Fruit fly (Drosophila melanogaster) whole organism, pupa: ENCODE data around the gene eca.
"Not testable (repeated sequence)": the region's sequence is repeated elsewhere in the genome, so short reads cannot be mapped to it uniquely, and the experiment has no call there.

Experiments used
- CG10348 ChIP-seq: fragments of 200-800 bp; sonication (Bioruptor generic); IDR thresholded peaks from 2 replicates; pipeline ENCODE4 v1.3.6; 2022; ENCODE audit warnings: missing biosample characterization, missing genetic modification characterization
- CG12605 ChIP-seq: fragments of 200-800 bp; sonication (Bioruptor generic); IDR thresholded peaks from 2 replicates; pipeline ENCODE4 v1.3.6; 2022; ENCODE audit warnings: missing biosample characterization, missing genetic modification characterization
- CG13204 ChIP-seq: fragments of 200-800 bp; sonication (Bioruptor generic); optimal IDR thresholded peaks from 2 replicates; lab custom pipeline; 2018; ENCODE audit warnings: missing biosample characterization, mild to moderate bottlenecking, missing genetic modification characterization, moderate library complexity
- CG14655 ChIP-seq: fragments of 200-800 bp; sonication (Bioruptor generic); optimal IDR thresholded peaks from 3 replicates; lab custom pipeline; 2017; ENCODE audit warnings: mild to moderate bottlenecking, missing biosample characterization, missing genetic modification reagents, missing genetic modification characterization
- CG15710 ChIP-seq: fragments of 200-800 bp; sonication (Bioruptor generic); optimal IDR thresholded peaks from 2 replicates; lab custom pipeline; 2018; ENCODE audit warnings: missing biosample characterization, mild to moderate bottlenecking, missing genetic modification characterization, moderate library complexity
- CG17806 ChIP-seq: fragments of 200-800 bp; sonication (Bioruptor generic); optimal IDR thresholded peaks from 2 replicates; lab custom pipeline; 2018; ENCODE audit warnings: missing biosample characterization, mild to moderate bottlenecking, missing genetic modification characterization, moderate library complexity
- CG32121 ChIP-seq: fragments of 200-800 bp; sonication (Bioruptor generic); IDR thresholded peaks from 2 replicates; pipeline ENCODE4 v1.3.6; 2022; ENCODE audit warnings: missing biosample characterization, missing genetic modification characterization
- CG34367 ChIP-seq: fragments of 200-800 bp; sonication (Bioruptor generic); optimal IDR thresholded peaks from 2 replicates; lab custom pipeline; 2018; ENCODE audit warnings: missing biosample characterization, mild to moderate bottlenecking, missing genetic modification characterization
- CG4496 ChIP-seq: fragments of 200-800 bp; sonication (Bioruptor generic); IDR thresholded peaks from 3 replicates; pipeline ENCODE4 v1.3.6; 2022; ENCODE audit warnings: missing biosample characterization, missing genetic modification characterization
- CG8159 ChIP-seq: fragments of 200-800 bp; sonication (Bioruptor generic); optimal IDR thresholded peaks from 3 replicates; lab custom pipeline; 2018; ENCODE audit warnings: missing biosample characterization, mild to moderate bottlenecking, missing genetic modification characterization, moderate library complexity
- CG8301 ChIP-seq: fragments of 200-800 bp; sonication (Bioruptor generic); optimal IDR thresholded peaks from 2 replicates; lab custom pipeline; 2018; ENCODE audit warnings: missing biosample characterization, mild to moderate bottlenecking, missing genetic modification characterization
- CG9948 ChIP-seq: fragments of 200-800 bp; sonication (Bioruptor generic); optimal IDR thresholded peaks from 2 replicates; lab custom pipeline; 2018; ENCODE audit warnings: missing biosample characterization, mild to moderate bottlenecking, missing genetic modification characterization, moderate library complexity
- D1 ChIP-seq: fragments of 200-800 bp; sonication (Bioruptor generic); optimal IDR thresholded peaks from 2 replicates; lab custom pipeline; 2018; ENCODE audit warnings: missing biosample characterization, mild to moderate bottlenecking, missing genetic modification characterization, moderate library complexity
- EcR ChIP-seq: fragments of 200-800 bp; sonication (Bioruptor generic); optimal IDR thresholded peaks from 3 replicates; lab custom pipeline; 2019; ENCODE audit warnings: missing biosample characterization, missing genetic modification characterization, mild to moderate bottlenecking, moderate library complexity, missing genetic modification reagents
- Ets98B ChIP-seq: fragments of 200-800 bp; sonication (Bioruptor generic); IDR thresholded peaks from 2 replicates; pipeline ENCODE4 v1.3.6; 2022; ENCODE audit warnings: missing biosample characterization, missing genetic modification characterization
- Pif1A ChIP-seq: fragments of 200-800 bp; sonication (Bioruptor generic); optimal IDR thresholded peaks from 3 replicates; lab custom pipeline; 2016; ENCODE audit warnings: missing biosample characterization, missing genetic modification characterization
- Pif1B ChIP-seq: fragments of 200-800 bp; sonication (Bioruptor generic); optimal IDR thresholded peaks from 3 replicates; lab custom pipeline; 2016; ENCODE audit warnings: missing biosample characterization, missing genetic modification characterization
- Snoo ChIP-seq: fragments of 200-800 bp; sonication (Bioruptor generic); optimal IDR thresholded peaks from 3 replicates; lab custom pipeline; 2017; ENCODE audit warnings: missing biosample characterization, mild to moderate bottlenecking, missing genetic modification characterization, inconsistent platforms
- fd96Ca ChIP-seq: fragments of 200-800 bp; sonication (Bioruptor generic); IDR thresholded peaks from 3 replicates; pipeline ENCODE4 v1.3.6; 2022; ENCODE audit warnings: missing biosample characterization, missing genetic modification characterization
- gl ChIP-seq: fragments of 200-800 bp; sonication (Bioruptor generic); optimal IDR thresholded peaks from 2 replicates; lab custom pipeline; 2018; ENCODE audit warnings: missing biosample characterization, mild to moderate bottlenecking, missing genetic modification characterization
- rn ChIP-seq: fragments of 200-800 bp; sonication (Bioruptor generic); IDR thresholded peaks from 2 replicates; pipeline ENCODE4 v1.3.6; 2022; ENCODE audit warnings: missing biosample characterization, missing genetic modification characterization

The eca gene

DNA sequence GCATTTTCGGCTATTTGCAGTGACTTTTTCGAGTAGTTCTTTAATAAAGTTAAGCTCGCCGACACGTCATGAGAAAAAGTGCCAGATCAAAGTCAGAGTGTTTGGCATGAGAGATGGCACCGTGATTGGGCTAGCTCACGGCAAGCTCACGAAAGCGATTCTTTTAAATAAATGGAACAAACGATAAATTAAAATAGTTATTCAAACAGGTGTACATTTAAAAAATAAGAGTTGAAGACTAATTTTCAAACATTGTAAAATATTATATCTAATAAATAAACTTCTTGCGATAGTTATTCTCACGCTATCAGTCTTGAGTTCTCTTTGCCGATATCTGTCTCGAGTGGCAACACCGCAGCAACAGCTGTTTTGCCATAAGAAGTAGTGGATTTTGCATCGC is at the start of gene eca, which contains the start of gene CG18542:
Gene eca (minus strand): TSS at position 101 of the 400 bp plus-strand sequence.
Gene CG18542 (plus strand): TSS at position 385 of the 400 bp plus-strand sequence.
- not testable (repeated sequence) for TF ChIP-seq Pif1B (GFP tag; lab: Kevin White, UChicago); Pif1A (GFP tag; lab: Kevin White, UChicago); fd96Ca

DNA sequence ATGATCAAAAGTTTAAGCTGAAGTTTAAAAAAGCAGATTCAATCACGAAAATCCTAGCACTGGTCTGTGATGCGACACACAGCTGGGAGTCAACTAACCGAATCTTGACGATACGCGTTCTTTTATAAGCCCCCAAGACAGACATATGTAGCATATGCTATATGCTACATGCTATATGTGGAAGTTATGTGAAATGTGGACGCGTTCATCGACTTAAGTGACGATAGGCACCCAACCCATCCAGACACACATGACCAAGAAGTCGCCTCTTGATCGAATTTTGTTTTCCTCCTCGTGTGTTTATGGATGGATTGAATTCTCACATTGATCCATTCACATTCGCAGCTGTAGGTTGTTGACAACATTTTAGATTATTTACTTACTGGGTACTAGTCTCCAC is 47.9 kb upstream of the eca start, which contains the start of gene alphaTub85E:
Gene alphaTub85E (minus strand): TSS at position 101 of the 400 bp plus-strand sequence.
- TF ChIP-seq CG8301 (no peak), Ets98B (GFP tag; lab: Robert Waterston, UW) (no peak), CG34367 (no peak), CG10348 (GFP tag; lab: Robert Waterston, UW) (no peak), Pif1A (GFP tag; lab: Kevin White, UChicago) (no peak), CG15710 (tag; lab: Kevin White, UChicago) (no peak), D1 (tag; lab: Kevin White, UChicago) (no peak), Pif1B (GFP tag; lab: Kevin White, UChicago) (no peak), gl (no peak), CG32121 (GFP tag; lab: Robert Waterston, UW) (no peak), CG8159 (tag; lab: Kevin White, UChicago) (no peak), CG14655 (no peak), EcR (GFP tag; lab: Kevin White, UChicago) (no peak), CG13204 (no peak), CG4496 (GFP tag; lab: Robert Waterston, UW) (no peak), CG17806 (no peak), rn (no peak), CG9948 (tag; lab: Kevin White, UChicago) (no peak)

dm6 chr3R:9730784-9731183 is 45.5 kb upstream of the eca start, which contains the start of gene FoxP:
Gene FoxP, minus strand, starts transcription at chr3R:9730872.
- TF ChIP-seq Ets98B (GFP tag; lab: Robert Waterston, UW): no peak

DNA sequence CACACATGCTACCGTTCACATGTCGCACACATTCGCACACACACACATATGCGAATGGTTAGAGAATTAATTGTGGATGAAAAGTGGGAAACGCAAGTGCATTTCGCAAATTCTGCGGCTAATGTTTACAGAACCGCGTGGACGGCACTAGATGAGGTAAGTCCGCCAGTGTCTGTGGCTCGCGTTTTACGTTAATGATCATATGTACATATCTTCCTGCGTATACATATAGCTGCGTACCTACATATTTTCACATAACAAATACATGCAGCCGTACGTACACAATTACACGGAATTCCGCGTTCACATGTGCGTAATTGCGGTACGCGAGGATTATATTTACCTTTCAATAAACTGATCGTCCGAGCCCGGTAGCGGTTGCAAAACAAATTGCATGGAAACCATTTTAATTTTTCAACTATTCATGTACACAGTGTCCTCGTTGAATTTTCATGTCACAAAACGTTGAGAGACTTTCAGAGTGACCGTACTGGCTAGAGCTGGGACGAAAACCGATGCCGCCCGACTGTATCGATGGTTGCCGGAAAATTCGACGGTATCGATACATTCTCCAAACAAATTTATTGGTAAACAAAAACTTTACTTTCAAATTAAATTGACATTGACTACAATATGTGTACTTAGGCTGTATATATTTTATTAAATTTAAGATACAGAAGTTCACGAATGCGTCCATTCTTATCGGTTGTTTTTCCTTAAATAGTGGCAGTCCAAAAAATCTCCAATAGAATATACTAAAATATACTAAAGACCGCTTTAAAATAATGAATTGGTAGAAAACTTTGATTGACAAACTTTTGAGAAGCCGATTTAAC is 40.1 kb upstream of the eca start, which contains the start of gene hyd:
Gene hyd (minus strand): TSS at position 495 of the 836 bp plus-strand sequence.
- TF ChIP-seq Snoo (tag; lab: Kevin White, UChicago): no peak
- no peak for TF ChIP-seq CG13204
- TF ChIP-seq CG4496 (GFP tag; lab: Robert Waterston, UW): no peak
- TF ChIP-seq Pif1B (GFP tag; lab: Kevin White, UChicago): no peak
- no peak for TF ChIP-seq EcR (GFP tag; lab: Kevin White, UChicago)
- TF ChIP-seq CG32121 (GFP tag; lab: Robert Waterston, UW): no peak
- no peak for TF ChIP-seq CG15710 (tag; lab: Kevin White, UChicago)
- no peak for TF ChIP-seq Ets98B (GFP tag; lab: Robert Waterston, UW)
- TF ChIP-seq CG14655: no peak

DNA sequence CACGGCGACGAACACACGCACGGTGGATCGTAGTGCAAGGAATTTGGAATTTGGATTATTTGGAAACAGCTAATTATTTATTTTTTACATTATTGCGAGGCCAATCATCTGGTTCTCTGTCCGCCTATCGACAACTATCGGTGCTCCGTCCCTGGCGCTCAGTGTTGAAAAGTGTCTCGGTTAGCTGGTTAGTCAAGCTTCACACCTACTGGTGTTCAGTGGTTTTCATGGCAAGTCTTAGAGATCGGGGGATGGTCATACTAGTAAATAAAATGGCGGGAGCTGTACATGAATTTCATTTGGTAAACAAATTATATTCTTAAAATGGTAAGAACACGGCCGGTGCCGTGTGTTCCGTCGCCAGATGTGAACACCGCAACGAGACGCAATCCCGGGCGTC is 25.6 kb upstream of the eca start, which contains the start of the genes trbd and dmt:
Gene trbd (minus strand): TSS at position 152 of the 400 bp plus-strand sequence.
Gene dmt (plus strand): TSS at position 257 of the 400 bp plus-strand sequence.
- TF ChIP-seq EcR (GFP tag; lab: Kevin White, UChicago) (no peak), Pif1A (GFP tag; lab: Kevin White, UChicago) (no peak), CG14655 (no peak), gl (no peak), CG8159 (tag; lab: Kevin White, UChicago) (no peak), CG8301 (no peak), CG12605 (GFP tag; lab: Robert Waterston, UW) (no peak), rn (no peak), Ets98B (GFP tag; lab: Robert Waterston, UW) (no peak), Pif1B (GFP tag; lab: Kevin White, UChicago) (no peak), CG15710 (tag; lab: Kevin White, UChicago) (no peak), CG9948 (tag; lab: Kevin White, UChicago) (no peak), CG32121 (GFP tag; lab: Robert Waterston, UW) (no peak), fd96Ca (no peak), CG34367 (no peak), Snoo (tag; lab: Kevin White, UChicago) (no peak), CG13204 (no peak), D1 (tag; lab: Kevin White, UChicago) (no peak)

- TF ChIP-seq CG8159 (tag; lab: Kevin White, UChicago): no peak
- TF ChIP-seq CG8301: no peak
- TF ChIP-seq D1 (tag; lab: Kevin White, UChicago): no peak
- no peak for TF ChIP-seq Pif1B (GFP tag; lab: Kevin White, UChicago)
- no peak for TF ChIP-seq EcR (GFP tag; lab: Kevin White, UChicago)
- TF ChIP-seq CG12605 (GFP tag; lab: Robert Waterston, UW): no peak
- TF ChIP-seq CG9948 (tag; lab: Kevin White, UChicago): no peak
- no peak for TF ChIP-seq gl
- TF ChIP-seq CG13204: no peak
- no peak for TF ChIP-seq CG10348 (GFP tag; lab: Robert Waterston, UW)
- no peak for TF ChIP-seq Ets98B (GFP tag; lab: Robert Waterston, UW)
These were observed 25.0 kb upstream of the eca start for dm6 chr3R:9710228-9710627.
